Worm (Caenorhabditis elegans): ENCODE data around the gene copz-1.

Gene copz-1

DNA sequence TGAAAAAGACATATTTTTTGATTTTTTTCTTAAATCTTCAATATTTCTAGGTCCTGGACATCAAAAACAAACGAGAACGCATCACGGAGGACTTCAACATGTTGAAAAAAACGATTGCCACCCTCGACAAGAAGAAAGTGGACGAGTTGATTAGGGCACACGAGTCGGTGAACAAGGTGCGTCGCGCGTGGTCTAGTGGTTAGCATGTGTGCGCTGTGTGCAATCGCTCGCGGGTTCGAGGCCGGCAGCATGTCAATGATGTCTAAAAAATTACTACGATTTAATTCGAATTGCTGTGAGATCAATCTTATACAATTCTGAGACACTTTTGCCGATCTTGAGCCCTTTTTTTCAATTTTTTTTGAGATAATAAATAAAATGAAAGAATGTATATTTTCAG lies 32.6 kb upstream of the copz-1 start (continued):
- peak; percentile 79 for TF ChIP-seq lsy-27 (tag; optimal IDR thresholded peaks at IDR 0.05; ENCODE audit: borderline replicate concordance, insufficient read depth)
- TF ChIP-seq lir-1 (GFP tag; conservative IDR thresholded peaks at IDR 0.05) = peak; percentile 58; the same call in 1 of the 2 replicates
- TF ChIP-seq ztf-25 (GFP tag; IDR thresholded peaks at IDR 0.05) = peak; percentile 80; the same call in 1 of the 2 replicates
- TF ChIP-seq let-526 (GFP tag; IDR thresholded peaks at IDR 0.05) = peak; percentile 85
- 0 out of 2 replicates have a peak, but pooled peaks have one; percentile 61 for TF ChIP-seq Y56A3A.18 (GFP tag; IDR thresholded peaks at IDR 0.05)
- peak; percentile 18 for TF ChIP-seq ztf-3 (GFP tag; optimal IDR thresholded peaks at IDR 0.05)
- TF ChIP-seq snpc-3.4 (tag; optimal IDR thresholded peaks at IDR 0.05) = peak; percentile 75
- 0 out of 2 replicates have a peak, but pooled peaks have one; percentile 66 for TF ChIP-seq egl-18 (GFP tag; IDR thresholded peaks at IDR 0.05)
- TF ChIP-seq athp-1 (tag; optimal IDR thresholded peaks at IDR 0.05) = peak; percentile 92
- no peak for TF ChIP-seq Y53F4B.3 (GFP tag; IDR thresholded peaks at IDR 0.05)
- peak; percentile 60 for TF ChIP-seq F22D6.2 (tag; optimal IDR thresholded peaks at IDR 0.05)
- no peak for TF ChIP-seq aptf-2 (GFP tag; conservative IDR thresholded peaks at IDR 0.05)
- TF ChIP-seq lin-35 (GFP tag; optimal IDR thresholded peaks at IDR 0.05) = peak in 1 of 3 experiments; percentile 74
- TF ChIP-seq ets-4 (GFP tag; optimal IDR thresholded peaks at IDR 0.05) = peak; percentile 44
- TF ChIP-seq nfyb-1 (GFP tag; IDR thresholded peaks at IDR 0.05) = peak; percentile 91
- peak; percentile 80 for TF ChIP-seq mcd-1 (GFP tag; IDR thresholded peaks at IDR 0.05)
- peak; percentile 81 for TF ChIP-seq hrde-1 (tag; optimal IDR thresholded peaks at IDR 0.05; ENCODE audit: borderline replicate concordance)
- TF ChIP-seq F52B5.7 (tag; optimal IDR thresholded peaks at IDR 0.05) = peak; percentile 80
- 0 out of 2 replicates have a peak, but pooled peaks have one; percentile 25 for TF ChIP-seq hsf-1 (GFP tag; IDR thresholded peaks at IDR 0.05)
- TF ChIP-seq hlh-12 (tag; optimal IDR thresholded peaks at IDR 0.05) = peak; percentile 23
- TF ChIP-seq hlh-26 (GFP tag; conservative IDR thresholded peaks at IDR 0.05) = no peak
- peak; percentile 79 for TF ChIP-seq ztf-26 (tag; optimal IDR thresholded peaks at IDR 0.05)
- TF ChIP-seq mes-4 (tag; optimal IDR thresholded peaks at IDR 0.05) = peak; percentile 82
- TF ChIP-seq K12H6.12 (tag; optimal IDR thresholded peaks at IDR 0.05) = peak; percentile 65
- peak; percentile 83 for TF ChIP-seq ekl-4 (GFP tag; IDR thresholded peaks at IDR 0.05)
- peak; percentile 88 for TF ChIP-seq Y53G8AR.9 (GFP tag; conservative IDR thresholded peaks at IDR 0.05)
- TF ChIP-seq madf-8 (GFP tag; conservative IDR thresholded peaks at IDR 0.05) = peak; percentile 45
- TF ChIP-seq lin-54 (GFP tag; optimal IDR thresholded peaks at IDR 0.05) = peak; percentile 81
- no peak for TF ChIP-seq ceh-58 (GFP tag; IDR thresholded peaks at IDR 0.05)
- TF ChIP-seq let-607 (tag; optimal IDR thresholded peaks at IDR 0.05) = peak; percentile 13 to 61
- TF ChIP-seq ztf-28 (GFP tag; IDR thresholded peaks at IDR 0.05) = peak; percentile 63; the same call in 1 of the 2 replicates
- TF ChIP-seq efl-1 (GFP tag; optimal IDR thresholded peaks at IDR 0.05) = peak; percentile 30
- peak; percentile 91 for TF ChIP-seq him-1 (tag; optimal IDR thresholded peaks at IDR 0.05)
- no peak for TF ChIP-seq unc-62 (GFP tag; optimal IDR thresholded peaks at IDR 0.05)
- peak; percentile 64 for TF ChIP-seq zfh-2 (GFP tag; conservative IDR thresholded peaks at IDR 0.05)
- no peak for TF ChIP-seq bed-1 (GFP tag; IDR thresholded peaks at IDR 0.05)
- TF ChIP-seq ZK185.1 (tag; optimal IDR thresholded peaks at IDR 0.05; ENCODE audit: poor library complexity, severe bottlenecking) = peak; percentile 91
- peak; percentile 38 for TF ChIP-seq tbx-9 (tag; optimal IDR thresholded peaks at IDR 0.05; ENCODE audit: borderline replicate concordance)
- peak; percentile 69; the same call in 1 of the 2 replicates for TF ChIP-seq ceh-40 (GFP tag; IDR thresholded peaks at IDR 0.05)
- TF ChIP-seq madf-10 (tag; optimal IDR thresholded peaks at IDR 0.05) = peak; percentile 82
- TF ChIP-seq mxl-1 (tag; optimal IDR thresholded peaks at IDR 0.05) = peak; percentile 82
- no peak for TF ChIP-seq pha-4 (tag; optimal IDR thresholded peaks at IDR 0.05)
- TF ChIP-seq xnd-1 (tag; optimal IDR thresholded peaks at IDR 0.05) = no peak
- TF ChIP-seq lag-1 (GFP tag; IDR thresholded peaks at IDR 0.05) = no peak
- no peak for TF ChIP-seq ztf-22 (GFP tag; optimal IDR thresholded peaks at IDR 0.05)
- peak; percentile 75 for TF ChIP-seq T07F8.4 (tag; optimal IDR thresholded peaks at IDR 0.05)
- no peak for TF ChIP-seq F37B4.10 (GFP tag; IDR thresholded peaks at IDR 0.05)
